Fruit fly (Drosophila melanogaster) whole organism, prepupa: ENCODE data around the gene CG9426.

Experiments used
- CG4318 ChIP-seq: fragments of 200-800 bp; sonication (Bioruptor generic); optimal IDR thresholded peaks from 3 replicates; lab custom pipeline; 2017; ENCODE audit warnings: missing biosample characterization, mild to moderate bottlenecking, missing genetic modification characterization
- CG8119 ChIP-seq: fragments of 200-800 bp; sonication (Bioruptor generic); IDR thresholded peaks from 3 replicates; pipeline ENCODE4 v1.3.6; 2022; ENCODE audit warnings: missing biosample characterization, missing genetic modification characterization
- Lpt ChIP-seq: fragments of 200-800 bp; sonication (Bioruptor generic); optimal IDR thresholded peaks from 3 replicates; lab custom pipeline; 2016; ENCODE audit warnings: missing biosample characterization, missing genetic modification characterization

dm6 chr2L:13205256-13205655 is 14.5 kb downstream of the CG9426 start:
- TF ChIP-seq Lpt (GFP tag; lab: Kevin White, UChicago) (no peak), CG4318 (GFP tag; lab: Kevin White, UChicago) (no peak), CG8119 (GFP tag; lab: Robert Waterston, UW) (no peak)
